Worm (Caenorhabditis elegans): ENCODE results near the gene ksr-1.

The ksr-1 gene

ce11 chrX:8231858-8232257 lies 43.1 kb upstream of the ksr-1 start, which contains the start of gene K02A6.3 (continued):
- TF ChIP-seq F13H6.1 (tag; optimal IDR thresholded peaks at IDR 0.05) (peak; percentile 94), snpc-4 (tag; optimal IDR thresholded peaks at IDR 0.05) (peak; percentile 27)

ce11 chrX:8233554-8233953 lies 41.4 kb upstream of the ksr-1 start:
- TF ChIP-seq F13H6.1 (tag; optimal IDR thresholded peaks at IDR 0.05) (no peak), sem-4 (tag; optimal IDR thresholded peaks at IDR 0.05) (no peak), ama-1 (optimal IDR thresholded peaks at IDR 0.05) (peak; percentile 52), sma-3 (GFP tag; optimal IDR thresholded peaks at IDR 0.05) (peak; percentile 28), nhr-129 (tag; optimal IDR thresholded peaks at IDR 0.05) (peak; percentile 59), nhr-77 (tag; optimal IDR thresholded peaks at IDR 0.05) (no peak)

- TF ChIP-seq sem-4 (tag; optimal IDR thresholded peaks at IDR 0.05), result no peak
- TF ChIP-seq fos-1 (tag; optimal IDR thresholded peaks at IDR 0.05), result peak; percentile 7
- no peak for TF ChIP-seq zag-1 (tag; optimal IDR thresholded peaks at IDR 0.05)
- TF ChIP-seq sma-9 (GFP tag; optimal IDR thresholded peaks at IDR 0.05), result peak; percentile 79
- TF ChIP-seq sma-9 (tag; optimal IDR thresholded peaks at IDR 0.05), result no peak
- TF ChIP-seq crh-2 (tag; optimal IDR thresholded peaks at IDR 0.05), result peak; percentile 70
- TF ChIP-seq mab-5 (tag; optimal IDR thresholded peaks at IDR 0.05), result no peak
- no peak for TF ChIP-seq elt-1 (tag; optimal IDR thresholded peaks at IDR 0.05)
- no peak for TF ChIP-seq snpc-4 (tag; optimal IDR thresholded peaks at IDR 0.05)
- TF ChIP-seq nhr-12 (tag; optimal IDR thresholded peaks at IDR 0.05), result no peak
- TF ChIP-seq aly-2 (tag; optimal IDR thresholded peaks at IDR 0.05), result no peak
- TF ChIP-seq ZK546.5 (tag; optimal IDR thresholded peaks at IDR 0.05), result no peak
- TF ChIP-seq lsy-2 (tag; optimal IDR thresholded peaks at IDR 0.05), result peak in 1 of 2 experiments; percentile 47
- no peak for TF ChIP-seq dmd-4 (tag; optimal IDR thresholded peaks at IDR 0.05)
- TF ChIP-seq unc-62 (GFP tag; optimal IDR thresholded peaks at IDR 0.05), result no peak
- TF ChIP-seq ceh-82 (tag; optimal IDR thresholded peaks at IDR 0.05), result no peak
- TF ChIP-seq nhr-237 (tag; optimal IDR thresholded peaks at IDR 0.05), result no peak
- no peak for TF ChIP-seq nhr-11 (tag; optimal IDR thresholded peaks at IDR 0.05)
- TF ChIP-seq peb-1 (tag; optimal IDR thresholded peaks at IDR 0.05), result no peak
- peak; percentile 91 for TF ChIP-seq nhr-129 (tag; optimal IDR thresholded peaks at IDR 0.05)
- peak; percentile 80 for TF ChIP-seq sma-3 (GFP tag; optimal IDR thresholded peaks at IDR 0.05)
- TF ChIP-seq unc-55 (GFP tag; optimal IDR thresholded peaks at IDR 0.05), result no peak
- TF ChIP-seq C34F6.9 (tag; optimal IDR thresholded peaks at IDR 0.05), result peak; percentile 35
- no peak for TF ChIP-seq ama-1 (optimal IDR thresholded peaks at IDR 0.05)
- TF ChIP-seq blmp-1 (tag; optimal IDR thresholded peaks at IDR 0.05; ENCODE audit: insufficient read depth), result peak; percentile 78
- no peak for TF ChIP-seq Y55F3AM.14 (GFP tag; optimal IDR thresholded peaks at IDR 0.05)
- TF ChIP-seq ceh-16 (tag; optimal IDR thresholded peaks at IDR 0.05), result no peak
- no peak for TF ChIP-seq nhr-10 (tag; optimal IDR thresholded peaks at IDR 0.05)
- peak; percentile 44 to 48 for TF ChIP-seq mdl-1 (tag; optimal IDR thresholded peaks at IDR 0.05)
- TF ChIP-seq ztf-11 (tag; optimal IDR thresholded peaks at IDR 0.05), result no peak
- peak; percentile 94 for TF ChIP-seq nhr-25 (tag; optimal IDR thresholded peaks at IDR 0.05)
- no peak for TF ChIP-seq elt-3 (tag; optimal IDR thresholded peaks at IDR 0.05)
- peak; percentile 74 for TF ChIP-seq nhr-6 (tag; optimal IDR thresholded peaks at IDR 0.05)
- TF ChIP-seq mbf-1 (tag; optimal IDR thresholded peaks at IDR 0.05), result no peak
- TF ChIP-seq nhr-23 (tag; optimal IDR thresholded peaks at IDR 0.05), result no peak
- peak; percentile 82 for TF ChIP-seq ztf-4 (tag; optimal IDR thresholded peaks at IDR 0.05)
- TF ChIP-seq lin-39 (tag; optimal IDR thresholded peaks at IDR 0.05), result no peak
- TF ChIP-seq lin-11 (tag; optimal IDR thresholded peaks at IDR 0.05), result no peak
- TF ChIP-seq egl-27 (tag; optimal IDR thresholded peaks at IDR 0.05), result peak; percentile 10
- TF ChIP-seq alr-1 (tag; optimal IDR thresholded peaks at IDR 0.05), result no peak
- peak; percentile 56 for TF ChIP-seq gmeb-1 (tag; optimal IDR thresholded peaks at IDR 0.05)
- no peak for TF ChIP-seq unc-39 (tag; optimal IDR thresholded peaks at IDR 0.05)
- peak; percentile 58 for TF ChIP-seq lin-13 (GFP tag; optimal IDR thresholded peaks at IDR 0.05)
- peak; percentile 47 for TF ChIP-seq F13H6.1 (tag; optimal IDR thresholded peaks at IDR 0.05)
- no peak for TF ChIP-seq skn-1 (tag; optimal IDR thresholded peaks at IDR 0.05)
- no peak for TF ChIP-seq ztf-1 (GFP tag; conservative IDR thresholded peaks at IDR 0.05)
These were observed 39.0 kb upstream of the ksr-1 start, which contains the start of gene M60.4 for ce11 chrX:8235994-8236393. TSS of gene M60.4 (minus strand) at chrX:8236314.
